Worm (Caenorhabditis elegans) whole organism, L4 larva: ENCODE data around the gene rab-7.

Experiments
- F26F4.8 ChIP-seq: fragments of 200-800 bp; sonication (Bioruptor generic); conservative IDR thresholded peaks from 2 replicates; pipeline ENCODE4 v1.3.6; 2022; ENCODE audit warnings: missing genetic modification characterization, missing compliant biosample characterization
- F37D6.2 ChIP-seq: sonication (generic microtip); optimal IDR thresholded peaks from 2 replicates; lab custom pipeline; 2016; ENCODE audit warnings: mild to moderate bottlenecking, missing genetic modification characterization, missing compliant biosample characterization
- F44E2.7 ChIP-seq: fragments of 200-800 bp; sonication (Bioruptor generic); IDR thresholded peaks from 2 replicates; pipeline ENCODE4 v2.1.2; 2022; ENCODE audit warnings: missing genetic modification characterization, missing compliant biosample characterization
- R02D3.7 ChIP-seq: fragments of 150-350 bp; sonication (generic microtip); optimal IDR thresholded peaks from 3 replicates; lab custom pipeline; 2014; ENCODE audit warnings: missing biosample characterization, missing genetic modification characterization
- T20F7.1 ChIP-seq: fragments of 200-800 bp; sonication (Bioruptor generic); optimal IDR thresholded peaks from 2 replicates; lab custom pipeline; 2018; ENCODE audit warnings: mild to moderate bottlenecking, missing genetic modification characterization, missing compliant biosample characterization
- Y105C5A.15 ChIP-seq: fragments of 200-800 bp; sonication (Bioruptor generic); IDR thresholded peaks from 2 replicates; pipeline ENCODE4 v1.3.6; 2022; ENCODE audit warnings: missing genetic modification characterization, missing compliant biosample characterization
- Y5F2A.4 ChIP-seq: fragments of 200-800 bp; sonication (Bioruptor generic); optimal IDR thresholded peaks from 2 replicates; lab custom pipeline; 2018; ENCODE audit warnings: mild to moderate bottlenecking, missing genetic modification characterization, missing compliant biosample characterization
- ama-1 ChIP-seq: fragments of 150-350 bp; optimal IDR thresholded peaks from 2 replicates; lab custom pipeline; 2014; ENCODE audit warnings: inconsistent platforms, mixed read lengths
- attf-4 ChIP-seq: sonication (generic microtip); optimal IDR thresholded peaks from 3 replicates; lab custom pipeline; 2017; ENCODE audit warnings: missing biosample characterization, missing genetic modification characterization
- ceh-32 ChIP-seq: sonication (generic microtip); optimal IDR thresholded peaks from 2 replicates; lab custom pipeline; 2016; ENCODE audit warnings: mild to moderate bottlenecking, missing genetic modification characterization, missing compliant biosample characterization; ENCODE audit not compliant: poor library complexity
- ceh-44 ChIP-seq: fragments of 200-800 bp; sonication (Bioruptor generic); IDR thresholded peaks from 2 replicates; pipeline ENCODE4 v1.3.6; 2022; ENCODE audit warnings: missing genetic modification reagents, missing genetic modification characterization, missing compliant biosample characterization
- ceh-62 ChIP-seq: sonication (generic microtip); optimal IDR thresholded peaks from 2 replicates; lab custom pipeline; 2017; ENCODE audit warnings: missing biosample characterization, missing genetic modification characterization
- ces-1 ChIP-seq: fragments of 150-350 bp; sonication (generic microtip); optimal IDR thresholded peaks from 4 replicates; lab custom pipeline; 2014; ENCODE audit warnings: missing biosample characterization, missing genetic modification reagents, missing genetic modification characterization
- cey-2 ChIP-seq: sonication (generic microtip); optimal IDR thresholded peaks from 3 replicates; lab custom pipeline; 2017; ENCODE audit warnings: missing genetic modification characterization, mild to moderate bottlenecking, missing compliant biosample characterization, antibody characterized with exemption, borderline replicate concordance; ENCODE audit not compliant: insufficient read depth
- ctbp-1 ChIP-seq: fragments of 200-800 bp; sonication (Bioruptor generic); IDR thresholded peaks from 2 replicates; pipeline ENCODE4 v1.3.6; 2022; ENCODE audit warnings: missing genetic modification reagents, missing genetic modification characterization, missing compliant biosample characterization
- dmd-8 ChIP-seq: fragments of 200-800 bp; sonication (Bioruptor generic); IDR thresholded peaks from 2 replicates; pipeline ENCODE4 v1.3.6; 2022; ENCODE audit warnings: missing genetic modification characterization, missing compliant biosample characterization
- dmd-9 ChIP-seq: fragments of 200-800 bp; sonication (Bioruptor generic); IDR thresholded peaks from 2 replicates; pipeline ENCODE4 v1.3.6; 2022; ENCODE audit warnings: missing genetic modification reagents, missing genetic modification characterization, missing compliant biosample characterization
- duxl-1 ChIP-seq: sonication (generic microtip); optimal IDR thresholded peaks from 2 replicates; lab custom pipeline; 2016; ENCODE audit warnings: mild to moderate bottlenecking, missing genetic modification characterization, moderate library complexity, missing compliant biosample characterization; ENCODE audit not compliant: poor library complexity
- dve-1 ChIP-seq: sonication (generic microtip); optimal IDR thresholded peaks from 2 replicates; lab custom pipeline; 2017; ENCODE audit warnings: antibody characterized with exemption, mild to moderate bottlenecking, missing genetic modification characterization, missing compliant biosample characterization; ENCODE audit not compliant: insufficient read depth
- egl-43 ChIP-seq: fragments of 200-800 bp; sonication (Bioruptor generic); IDR thresholded peaks from 2 replicates; pipeline ENCODE4 v1.3.6; 2022; ENCODE audit warnings: missing genetic modification reagents, missing genetic modification characterization, missing compliant biosample characterization
- fkh-10 ChIP-seq: fragments of 150-350 bp; optimal IDR thresholded peaks from 2 replicates; lab custom pipeline; 2014; ENCODE audit warnings: missing biosample characterization, missing genetic modification reagents, missing genetic modification characterization
- fos-1 ChIP-seq: fragments of 150-350 bp; optimal IDR thresholded peaks from 2 replicates; lab custom pipeline; 2014; ENCODE audit warnings: missing biosample characterization, missing genetic modification characterization
- gei-8 ChIP-seq: fragments of 200-800 bp; sonication (Bioruptor generic); optimal IDR thresholded peaks from 2 replicates; lab custom pipeline; 2018; ENCODE audit warnings: mild to moderate bottlenecking, missing genetic modification characterization, missing compliant biosample characterization
- hlh-30 ChIP-seq: sonication (generic microtip); optimal IDR thresholded peaks from 2 replicates; lab custom pipeline; 2017; ENCODE audit warnings: antibody characterized with exemption, mild to moderate bottlenecking, missing genetic modification characterization, missing compliant biosample characterization; ENCODE audit not compliant: insufficient read depth
- hmg-1.1 ChIP-seq: fragments of 200-800 bp; sonication (Bioruptor generic); IDR thresholded peaks from 2 replicates; pipeline ENCODE4 v1.3.6; 2022; ENCODE audit warnings: missing genetic modification reagents, missing genetic modification characterization, missing compliant biosample characterization
- jun-1 ChIP-seq: fragments of 150-350 bp; optimal IDR thresholded peaks from 2 replicates; lab custom pipeline; 2014; ENCODE audit warnings: missing biosample characterization, missing genetic modification reagents, missing genetic modification characterization
- lin-1 ChIP-seq: fragments of 200-800 bp; sonication (Bioruptor generic); IDR thresholded peaks from 2 replicates; pipeline ENCODE4 v1.3.6; 2022; ENCODE audit warnings: missing genetic modification reagents, missing genetic modification characterization, missing compliant biosample characterization
- lin-15B ChIP-seq: fragments of 150-350 bp; sonication (generic microtip); optimal IDR thresholded peaks from 3 replicates; lab custom pipeline; 2014; ENCODE audit warnings: missing biosample characterization, missing genetic modification characterization
- lin-29 ChIP-seq: fragments of 200-800 bp; sonication (Bioruptor generic); IDR thresholded peaks from 2 replicates; pipeline ENCODE4 v1.3.6; 2022; ENCODE audit warnings: missing genetic modification reagents, missing genetic modification characterization, missing compliant biosample characterization
- lin-38 ChIP-seq: fragments of 200-800 bp; sonication (Bioruptor generic); IDR thresholded peaks from 2 replicates; pipeline ENCODE4 v1.3.6; 2022; ENCODE audit warnings: missing genetic modification reagents, missing genetic modification characterization, missing compliant biosample characterization
- lin-39 ChIP-seq: fragments of 150-350 bp; optimal IDR thresholded peaks from 2 replicates; lab custom pipeline; 2014; ENCODE audit warnings: missing biosample characterization, missing genetic modification reagents, missing genetic modification characterization
- lir-3 ChIP-seq: sonication (generic microtip); optimal IDR thresholded peaks from 2 replicates; lab custom pipeline; 2016; ENCODE audit warnings: mild to moderate bottlenecking, missing genetic modification characterization, missing compliant biosample characterization
- lsy-2 ChIP-seq, 2 experiments: fragments of 150-350 bp in 1 of 2; sonication (generic microtip) in 1 of 2; optimal IDR thresholded peaks; 2 replicates each; lab custom pipeline; 2014 to 2017; ENCODE audit warnings: missing biosample characterization in 2 of 2, missing genetic modification characterization in 2 of 2
- mdl-1 ChIP-seq, 2 experiments: fragments of 150-350 bp in 1 of 2; sonication (generic microtip) in 1 of 2; optimal IDR thresholded peaks; 2 replicates each; lab custom pipeline; 2014 to 2017; ENCODE audit warnings: missing biosample characterization in 2 of 2, missing genetic modification characterization in 2 of 2
- mdt-29 ChIP-seq: fragments of 200-800 bp; sonication (Bioruptor generic); IDR thresholded peaks from 2 replicates; pipeline ENCODE4 v1.3.6; 2022; ENCODE audit warnings: missing genetic modification reagents, missing genetic modification characterization, missing compliant biosample characterization
- nhr-10 ChIP-seq: fragments of 150-350 bp; optimal IDR thresholded peaks from 2 replicates; lab custom pipeline; 2014; ENCODE audit warnings: missing biosample characterization, missing genetic modification characterization
- nhr-102 ChIP-seq: sonication (generic microtip); optimal IDR thresholded peaks from 2 replicates; lab custom pipeline; 2016; ENCODE audit warnings: mild to moderate bottlenecking, missing genetic modification characterization, moderate library complexity, missing compliant biosample characterization
- nhr-25 ChIP-seq: sonication (generic microtip); optimal IDR thresholded peaks from 2 replicates; lab custom pipeline; 2017; ENCODE audit warnings: missing genetic modification characterization, mild to moderate bottlenecking, missing compliant biosample characterization, antibody characterized with exemption, moderate library complexity, borderline replicate concordance; ENCODE audit not compliant: insufficient read depth
- nhr-6 ChIP-seq: fragments of 150-350 bp; optimal IDR thresholded peaks from 2 replicates; lab custom pipeline; 2014; ENCODE audit warnings: missing biosample characterization, missing genetic modification characterization
- nhr-76 ChIP-seq: fragments of 150-350 bp; optimal IDR thresholded peaks from 2 replicates; lab custom pipeline; 2014; ENCODE audit warnings: missing biosample characterization, missing genetic modification characterization
- nhr-77 ChIP-seq: fragments of 150-350 bp; optimal IDR thresholded peaks from 2 replicates; lab custom pipeline; 2014; ENCODE audit warnings: missing biosample characterization, missing genetic modification characterization
- pqm-1 ChIP-seq: sonication (generic microtip); optimal IDR thresholded peaks from 2 replicates; lab custom pipeline; 2017; ENCODE audit warnings: missing biosample characterization, missing genetic modification characterization
- rbr-2 ChIP-seq: sonication (generic microtip); optimal IDR thresholded peaks from 2 replicates; lab custom pipeline; 2016; ENCODE audit warnings: missing genotype, missing genetic modification characterization, missing compliant biosample characterization
- saeg-2 ChIP-seq: fragments of 200-800 bp; sonication (Bioruptor generic); IDR thresholded peaks from 2 replicates; pipeline ENCODE4 v1.3.6; 2022; ENCODE audit warnings: missing genetic modification reagents, missing genetic modification characterization, missing compliant biosample characterization
- set-16 ChIP-seq: fragments of 200-800 bp; sonication (Bioruptor generic); IDR thresholded peaks from 2 replicates; pipeline ENCODE4 v1.3.6; 2022; ENCODE audit warnings: missing genetic modification reagents, missing genetic modification characterization, missing compliant biosample characterization
- spr-1 ChIP-seq: sonication (generic microtip); optimal IDR thresholded peaks from 2 replicates; lab custom pipeline; 2016; ENCODE audit warnings: mild to moderate bottlenecking, missing genetic modification characterization, missing compliant biosample characterization
- spr-3 ChIP-seq: fragments of 200-800 bp; sonication (Bioruptor generic); optimal IDR thresholded peaks from 2 replicates; lab custom pipeline; 2018; ENCODE audit warnings: mild to moderate bottlenecking, missing genetic modification characterization, missing compliant biosample characterization
- unc-130 ChIP-seq: sonication (generic microtip); optimal IDR thresholded peaks from 2 replicates; lab custom pipeline; 2016; ENCODE audit warnings: missing genetic modification reagents, missing genetic modification characterization, missing compliant biosample characterization
- zfp-2 ChIP-seq: sonication (generic microtip); optimal IDR thresholded peaks from 2 replicates; lab custom pipeline; 2016; ENCODE audit warnings: mild to moderate bottlenecking, missing genetic modification characterization, missing compliant biosample characterization
- ztf-7 ChIP-seq: fragments of 150-350 bp; optimal IDR thresholded peaks from 2 replicates; lab custom pipeline; 2014; ENCODE audit warnings: missing biosample characterization, missing genetic modification characterization

The rab-7 gene

ce11 chrII:11967507-11968127, 886 bp upstream of the rab-7 start, which contains the start of gene W03C9.5:
Gene W03C9.5, minus strand, starts transcription at chrII:11967544.
- TF ChIP-seq ceh-62 (tag; lab: Kevin White, UChicago) = no peak
- no peak for TF ChIP-seq ztf-7 (tag; lab: Kevin White, UChicago)
- TF ChIP-seq F44E2.7 (GFP tag; lab: Robert Waterston, UW) = no peak
- no peak for TF ChIP-seq lin-39
- TF ChIP-seq duxl-1 (tag; lab: Kevin White, UChicago) = no peak
- peak; percentile 73; the same call in 1 of the 2 replicates for TF ChIP-seq lin-29 (GFP tag; lab: Robert Waterston, UW)
- peak; percentile 98 for TF ChIP-seq lin-38 (GFP tag; lab: Robert Waterston, UW)
- peak; percentile 46 for TF ChIP-seq lir-3 (tag; lab: Kevin White, UChicago)
- TF ChIP-seq set-16 (GFP tag; lab: Robert Waterston, UW) = peak; percentile 79
- no peak for TF ChIP-seq F26F4.8 (GFP tag; lab: Robert Waterston, UW)
- TF ChIP-seq nhr-10 (tag; lab: Kevin White, UChicago) = peak; percentile 64
- peak; percentile 99 for TF ChIP-seq hlh-30 (tag; lab: Kevin White, UChicago)
- peak; percentile 80 to 98 for TF ChIP-seq mdl-1 (tag; optimal IDR thresholded peaks at IDR 0.05; lab: Kevin White, UChicago)
- TF ChIP-seq nhr-77 = peak; percentile 97
- peak; percentile 35 for TF ChIP-seq ces-1
- TF ChIP-seq egl-43 (GFP tag; lab: Robert Waterston, UW) = peak; percentile 79
- no peak for TF ChIP-seq ceh-32
- TF ChIP-seq ama-1 = peak; percentile 75
- peak; percentile 32 for TF ChIP-seq nhr-76 (tag; lab: Kevin White, UChicago)
- peak; percentile 83 for TF ChIP-seq spr-1 (tag; lab: Kevin White, UChicago)
- TF ChIP-seq Y5F2A.4 (GFP tag; lab: Kevin White, UChicago) = no peak
- TF ChIP-seq lsy-2 (tag; optimal IDR thresholded peaks at IDR 0.05; lab: Kevin White, UChicago) = peak; percentile 84 to 94
- peak; percentile 89 for TF ChIP-seq unc-130 (GFP tag; lab: Kevin White, UChicago)
- TF ChIP-seq lin-1 (GFP tag; lab: Robert Waterston, UW) = peak; percentile 64; the same call in 1 of the 2 replicates
- TF ChIP-seq cey-2 (tag; lab: Kevin White, UChicago) = peak; percentile 13
- peak; percentile 81 for TF ChIP-seq mdt-29 (GFP tag; lab: Robert Waterston, UW)
- peak; percentile 89 for TF ChIP-seq hmg-1.1
- no peak for TF ChIP-seq R02D3.7 (tag; lab: Kevin White, UChicago)
- peak; percentile 86 for TF ChIP-seq nhr-25 (tag; lab: Kevin White, UChicago)
- peak; percentile 34 for TF ChIP-seq spr-3 (GFP tag; lab: Kevin White, UChicago)
- peak; percentile 81 for TF ChIP-seq fkh-10
- peak; percentile 84 for TF ChIP-seq ceh-44 (GFP tag; lab: Robert Waterston, UW)
- TF ChIP-seq nhr-6 (tag; lab: Kevin White, UChicago) = peak; percentile 95
- no peak for TF ChIP-seq dmd-8 (GFP tag; lab: Robert Waterston, UW)
- TF ChIP-seq T20F7.1 (GFP tag; lab: Kevin White, UChicago) = peak; percentile 91
- no peak for TF ChIP-seq attf-4
- peak; percentile 97 for TF ChIP-seq dve-1 (tag; lab: Kevin White, UChicago)
- TF ChIP-seq jun-1 (tag; lab: Kevin White, UChicago) = peak; percentile 84
- TF ChIP-seq ctbp-1 (GFP tag; lab: Robert Waterston, UW) = peak; percentile 49; the same call in 1 of the 2 replicates
- no peak for TF ChIP-seq gei-8 (GFP tag; lab: Kevin White, UChicago)
- TF ChIP-seq saeg-2 = no peak
- TF ChIP-seq fos-1 (tag; lab: Kevin White, UChicago) = no peak
- TF ChIP-seq F37D6.2 (tag; lab: Kevin White, UChicago) = peak; percentile 83
- peak; percentile 91 for TF ChIP-seq rbr-2
- peak; percentile 82 for TF ChIP-seq zfp-2 (tag; lab: Kevin White, UChicago)
- TF ChIP-seq Y105C5A.15 (GFP tag; lab: Robert Waterston, UW) = no peak
- no peak for TF ChIP-seq pqm-1 (tag; lab: Kevin White, UChicago)
- TF ChIP-seq nhr-102 = peak; percentile 65
- peak; percentile 93 for TF ChIP-seq dmd-9 (GFP tag; lab: Robert Waterston, UW)
- peak; percentile 81 for TF ChIP-seq lin-15B (tag; lab: Kevin White, UChicago)
